ENCODE assay signal across 2 worm cellular contexts in the genomic region with DNA sequence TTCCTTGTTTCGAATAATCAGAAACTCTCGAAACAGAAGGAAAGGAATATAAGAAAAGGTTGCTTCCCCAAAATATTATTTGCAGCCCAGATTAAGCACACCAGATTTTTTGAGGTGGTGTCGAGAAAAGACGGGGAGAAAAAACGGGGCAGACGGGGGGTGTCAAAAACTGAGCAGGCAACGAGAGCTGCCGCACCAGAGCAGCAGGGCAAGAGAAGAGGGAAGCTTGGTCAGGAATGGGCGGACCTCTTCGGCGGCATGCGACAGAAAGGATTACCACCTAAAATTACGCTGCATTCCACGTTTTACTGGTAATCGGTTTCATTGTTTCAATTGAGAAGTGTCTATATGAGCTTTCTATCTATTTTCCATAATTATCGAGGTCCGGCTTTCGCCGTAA.
A peak's percentile ranks its signal among the peaks of the same experiment; 100 is the strongest.
TF ChIP-seq lines count a peak whose summit lies in the region.

No protein-coding gene starts in this region.

TF ChIP-seq in whole organism, L4 larva, 104 proteins besides CTCF, POLR2A, EP300 and RAD21:
- TF ChIP-seq set-16 (GFP tag; IDR thresholded peaks at IDR 0.05; lab: Robert Waterston, UW) (peak; percentile 73), ctbp-1 (GFP tag; IDR thresholded peaks at IDR 0.05; lab: Robert Waterston, UW) (no peak)

TF ChIP-seq in whole organism, young adult, 124 proteins besides CTCF, POLR2A, EP300 and RAD21:
- TF ChIP-seq K11D2.4 (GFP tag; IDR thresholded peaks at IDR 0.05; lab: Robert Waterston, UW) = no peak
- peak; percentile 22; the same call in 1 of the 2 replicates for TF ChIP-seq egrh-3 (GFP tag; IDR thresholded peaks at IDR 0.05; lab: Robert Waterston, UW)
- no peak for TF ChIP-seq lin-40 (tag; optimal IDR thresholded peaks at IDR 0.05; lab: Kevin White, UChicago)
- no peak for TF ChIP-seq ztf-18 (tag; optimal IDR thresholded peaks at IDR 0.05; lab: Kevin White, UChicago)
- TF ChIP-seq zfh-2 (GFP tag; conservative IDR thresholded peaks at IDR 0.05; lab: Robert Waterston, UW) = peak; percentile 53; the same call in 1 of the 2 replicates
- no peak for TF ChIP-seq tbp1 (GFP tag; optimal IDR thresholded peaks at IDR 0.05; lab: Kevin White, UChicago)
